Fruit fly (Drosophila melanogaster): ENCODE results near the gene CG31465.

CG31465 gene

dm6 chr3R:21848987-21849442, 31.6 kb upstream of the CG31465 start (continued):
- TF ChIP-seq Gug (GFP tag; IDR thresholded peaks at IDR 0.05): no peak
- TF ChIP-seq sc (optimal IDR thresholded peaks at IDR 0.05): no peak
- peak; percentile 53 for TF ChIP-seq sc (GFP tag; optimal IDR thresholded peaks at IDR 0.05)
- TF ChIP-seq CG6689 (GFP tag; IDR thresholded peaks at IDR 0.05): peak; percentile 79
- TF ChIP-seq pfk (GFP tag; optimal IDR thresholded peaks at IDR 0.05): no peak
- TF ChIP-seq jigr1 (GFP tag; IDR thresholded peaks at IDR 0.05): no peak
- peak; percentile 65 for TF ChIP-seq CG6254 (GFP tag; optimal IDR thresholded peaks at IDR 0.05)
- peak; percentile 87 for TF ChIP-seq Sox100B (GFP tag; optimal IDR thresholded peaks at IDR 0.05)
- TF ChIP-seq CG5180 (GFP tag; optimal IDR thresholded peaks at IDR 0.05): peak; percentile 60
- TF ChIP-seq esg (GFP tag; conservative IDR thresholded peaks at IDR 0.05): 0 out of 2 replicates have a peak, but pooled peaks have one; percentile 9
- TF ChIP-seq CG6854 (GFP tag; optimal IDR thresholded peaks at IDR 0.05): no peak
- TF ChIP-seq pita (GFP tag; optimal IDR thresholded peaks at IDR 0.05): no peak

dm6 chr3R:21849988-21850460, 30.6 kb upstream of the CG31465 start:
- TF ChIP-seq BEAF-32 (GFP tag; optimal IDR thresholded peaks at IDR 0.05) (no peak), Mad (GFP tag; optimal IDR thresholded peaks at IDR 0.05) (no peak), zfh1 (GFP tag; IDR thresholded peaks at IDR 0.05) (no peak), Ets97D (GFP tag; optimal IDR thresholded peaks at IDR 0.05) (no peak), org-1 (GFP tag; optimal IDR thresholded peaks at IDR 0.05) (peak; percentile 28), CG17829 (tag; optimal IDR thresholded peaks at IDR 0.05) (peak; percentile 22), mam (GFP tag; optimal IDR thresholded peaks at IDR 0.05) (peak; percentile 20), CG2199 (GFP tag; IDR thresholded peaks at IDR 0.05) (peak; percentile 91; the same call in 2 of the 3 replicates), gt (GFP tag; IDR thresholded peaks at IDR 0.05) (no peak), CG9215 (GFP tag; IDR thresholded peaks at IDR 0.05) (no peak), odd (GFP tag; optimal IDR thresholded peaks at IDR 0.05) (peak; percentile 7), MBD-R2 (GFP tag; IDR thresholded peaks at IDR 0.05) (peak; percentile 21; the same call in 1 of the 2 replicates), TFAM (GFP tag; optimal IDR thresholded peaks at IDR 0.05) (no peak), Lim3 (GFP tag; IDR thresholded peaks at IDR 0.05) (no peak), fu2 (GFP tag; optimal IDR thresholded peaks at IDR 0.05) (no peak), kay (GFP tag; optimal IDR thresholded peaks at IDR 0.05) (peak; percentile 38), Camta (GFP tag; optimal IDR thresholded peaks at IDR 0.05) (peak; percentile 54), jumu (GFP tag; optimal IDR thresholded peaks at IDR 0.05) (peak; percentile 24), NFAT (GFP tag; IDR thresholded peaks at IDR 0.05) (no peak), crol (GFP tag; IDR thresholded peaks at IDR 0.05) (0 out of 2 replicates have a peak, but pooled peaks have one; percentile 24), tin (GFP tag; optimal IDR thresholded peaks at IDR 0.05) (no peak), Hr51 (GFP tag; optimal IDR thresholded peaks at IDR 0.05) (peak; percentile 34 to 38), CG5245 (GFP tag; optimal IDR thresholded peaks at IDR 0.05) (no peak), Deaf1 (tag; optimal IDR thresholded peaks at IDR 0.05) (no peak), Sry-δ (GFP tag; optimal IDR thresholded peaks at IDR 0.05) (no peak), btn (GFP tag; optimal IDR thresholded peaks at IDR 0.05) (no peak), unpg (GFP tag; optimal IDR thresholded peaks at IDR 0.05) (peak; percentile 34), CG13424 (tag; optimal IDR thresholded peaks at IDR 0.05) (peak; percentile 57), Scr (GFP tag; IDR thresholded peaks at IDR 0.05; ENCODE audit: partially characterized antibody) (no peak), ken (GFP tag; IDR thresholded peaks at IDR 0.05) (peak; percentile 64; the same call in 1 of the 3 replicates), CG4328 (GFP tag; optimal IDR thresholded peaks at IDR 0.05) (no peak), tna (GFP tag; IDR thresholded peaks at IDR 0.05; ENCODE audit: partially characterized antibody) (no peak), CG11695 (GFP tag; IDR thresholded peaks at IDR 0.05) (0 out of 3 replicates have a peak, but pooled peaks have one; percentile 25), croc (GFP tag; conservative IDR thresholded peaks at IDR 0.05) (peak; percentile 45; the same call in 1 of the 3 replicates), CG14441 (GFP tag; IDR thresholded peaks at IDR 0.05) (no peak), ap (GFP tag; IDR thresholded peaks at IDR 0.05) (0 out of 2 replicates have a peak, but pooled peaks have one; percentile 12), gcm2 (GFP tag; optimal IDR thresholded peaks at IDR 0.05) (no peak), CG4730 (GFP tag; IDR thresholded peaks at IDR 0.05) (no peak), Dip3 (GFP tag; optimal IDR thresholded peaks at IDR 0.05) (no peak)
